Fruit fly (Drosophila melanogaster): ENCODE measurements around the gene ChLD3.
A peak's percentile ranks its signal among the peaks of the same experiment; 100 is the strongest.

ChLD3 gene

dm6 chr2L:16720707-16721700 is 17.6 kb upstream of the ChLD3 start (continued):
- TF ChIP-seq gt (GFP tag; IDR thresholded peaks at IDR 0.05), result peak; percentile 88
- peak; percentile 76 for TF ChIP-seq CG6654 (GFP tag; optimal IDR thresholded peaks at IDR 0.05)
- peak; percentile 67 for TF ChIP-seq da (GFP tag; optimal IDR thresholded peaks at IDR 0.05)
- peak; percentile 93 for TF ChIP-seq row (GFP tag; IDR thresholded peaks at IDR 0.05)
- no peak for TF ChIP-seq pita (GFP tag; optimal IDR thresholded peaks at IDR 0.05)
- TF ChIP-seq p53 (GFP tag; optimal IDR thresholded peaks at IDR 0.05), result peak; percentile 37
- TF ChIP-seq Deaf1 (tag; optimal IDR thresholded peaks at IDR 0.05), result peak; percentile 29
- TF ChIP-seq Abd-B (GFP tag; optimal IDR thresholded peaks at IDR 0.05), result peak; percentile 85
- TF ChIP-seq tin (GFP tag; optimal IDR thresholded peaks at IDR 0.05), result peak; percentile 92
- peak; percentile 61 for TF ChIP-seq psq (GFP tag; optimal IDR thresholded peaks at IDR 0.05)
- peak; percentile 81 for TF ChIP-seq NfI (GFP tag; optimal IDR thresholded peaks at IDR 0.05)
- TF ChIP-seq CHES-1-like (GFP tag; optimal IDR thresholded peaks at IDR 0.05), result peak; percentile 32
- TF ChIP-seq knrl (GFP tag; IDR thresholded peaks at IDR 0.05; ENCODE audit: partially characterized antibody), result no peak
- TF ChIP-seq CG7357 (GFP tag; IDR thresholded peaks at IDR 0.05), result peak; percentile 81; the same call in 2 of the 3 replicates
- TF ChIP-seq stc (GFP tag; IDR thresholded peaks at IDR 0.05), result peak; percentile 97
- peak; percentile 35 for TF ChIP-seq Sry-δ (GFP tag; optimal IDR thresholded peaks at IDR 0.05)
- peak; percentile 85 for TF ChIP-seq Dek (tag; optimal IDR thresholded peaks at IDR 0.05)
- no peak for TF ChIP-seq Tbp (GFP tag; optimal IDR thresholded peaks at IDR 0.05)
- TF ChIP-seq Hsf (GFP tag; optimal IDR thresholded peaks at IDR 0.05), result peak; percentile 85
- peak; percentile 59 for TF ChIP-seq CG3995 (GFP tag; optimal IDR thresholded peaks at IDR 0.05)
- TF ChIP-seq BtbVII (GFP tag; optimal IDR thresholded peaks at IDR 0.05), result peak; percentile 69
- no peak for TF ChIP-seq bigmax (GFP tag; optimal IDR thresholded peaks at IDR 0.05)
- peak; percentile 61 for TF ChIP-seq jumu (GFP tag; optimal IDR thresholded peaks at IDR 0.05)
- TF ChIP-seq Ssrp (tag; optimal IDR thresholded peaks at IDR 0.05), result peak; percentile 94
- peak; percentile 88 for TF ChIP-seq ro (GFP tag; IDR thresholded peaks at IDR 0.05)
- peak; percentile 48; the same call in 1 of the 2 replicates for TF ChIP-seq CG43689 (GFP tag; IDR thresholded peaks at IDR 0.05)
- peak; percentile 64 for TF ChIP-seq CG2116 (GFP tag; optimal IDR thresholded peaks at IDR 0.05)
- peak; percentile 82 for TF ChIP-seq CG6683 (GFP tag; optimal IDR thresholded peaks at IDR 0.05)
- peak; percentile 93 for TF ChIP-seq CG11093 (GFP tag; IDR thresholded peaks at IDR 0.05)
- TF ChIP-seq ham (GFP tag; IDR thresholded peaks at IDR 0.05), result no peak; the same call in 1 of the 2 replicates
- TF ChIP-seq CG3847 (GFP tag; IDR thresholded peaks at IDR 0.05), result peak; percentile 91
- TF ChIP-seq Taf1 (GFP tag; IDR thresholded peaks at IDR 0.05), result peak; percentile 86
- peak; percentile 58 for TF ChIP-seq CG8089 (GFP tag; optimal IDR thresholded peaks at IDR 0.05)
- peak; percentile 97 for TF ChIP-seq CG34422 (GFP tag; IDR thresholded peaks at IDR 0.05)
- TF ChIP-seq CG11723 (GFP tag; optimal IDR thresholded peaks at IDR 0.05), result peak; percentile 84
- peak; percentile 58 for TF ChIP-seq CG4617 (GFP tag; optimal IDR thresholded peaks at IDR 0.05; ENCODE audit: borderline replicate concordance)
- peak; percentile 90 for TF ChIP-seq CG7987 (GFP tag; optimal IDR thresholded peaks at IDR 0.05)
- no peak for TF ChIP-seq CG42726 (GFP tag; IDR thresholded peaks at IDR 0.05; ENCODE audit: partially characterized antibody)
- TF ChIP-seq CG8478 (optimal IDR thresholded peaks at IDR 0.05), result no peak
- TF ChIP-seq CG31365 (tag; optimal IDR thresholded peaks at IDR 0.05), result peak; percentile 46
- peak; percentile 90 for TF ChIP-seq toy (GFP tag; IDR thresholded peaks at IDR 0.05)
- TF ChIP-seq CG17802 (tag; optimal IDR thresholded peaks at IDR 0.05), result peak; percentile 67
- no peak for TF ChIP-seq crc (GFP tag; optimal IDR thresholded peaks at IDR 0.05)
- TF ChIP-seq CG6813 (GFP tag; optimal IDR thresholded peaks at IDR 0.05), result peak; percentile 83
- TF ChIP-seq zen (tag; optimal IDR thresholded peaks at IDR 0.05), result peak; percentile 97
- TF ChIP-seq fu2 (GFP tag; optimal IDR thresholded peaks at IDR 0.05), result peak; percentile 46
- TF ChIP-seq ewg (GFP tag; optimal IDR thresholded peaks at IDR 0.05), result peak; percentile 83
- peak; percentile 57 for TF ChIP-seq cg (GFP tag; optimal IDR thresholded peaks at IDR 0.05)

Measured in whole organism, embryonic.